Fruit fly (Drosophila melanogaster): ENCODE results near the gene Polr2D.

Gene Polr2D

DNA sequence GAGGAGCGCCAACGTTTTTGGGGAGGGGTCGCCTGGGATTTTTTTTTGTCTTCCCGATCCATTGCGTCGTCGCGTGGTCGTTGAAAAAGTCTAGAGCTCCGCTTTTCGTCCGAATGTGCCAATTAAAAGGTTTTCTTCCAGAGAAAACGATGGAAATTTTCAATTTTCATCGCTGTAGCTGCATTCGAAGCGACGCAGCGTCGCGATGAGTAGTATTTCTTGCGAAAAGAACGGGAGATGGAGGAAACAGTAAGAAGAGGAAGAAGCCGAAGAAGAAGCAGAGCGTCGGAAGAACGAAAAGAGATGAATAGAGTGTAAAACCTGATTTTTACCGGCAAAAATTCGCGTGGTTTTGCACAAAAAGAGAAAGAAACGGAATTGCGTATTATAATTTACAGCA is 12.3 kb downstream of the Polr2D start:
- TF ChIP-seq esn (GFP tag; optimal IDR thresholded peaks at IDR 0.05): no peak
- TF ChIP-seq eg (GFP tag; IDR thresholded peaks at IDR 0.05): 0 out of 3 replicates have a peak, but pooled peaks have one; percentile 5
- peak; percentile 15; the same call in 1 of the 3 replicates for TF ChIP-seq CG6163 (GFP tag; IDR thresholded peaks at IDR 0.05)
- TF ChIP-seq Eip78C (GFP tag): peak; percentile 2

DNA sequence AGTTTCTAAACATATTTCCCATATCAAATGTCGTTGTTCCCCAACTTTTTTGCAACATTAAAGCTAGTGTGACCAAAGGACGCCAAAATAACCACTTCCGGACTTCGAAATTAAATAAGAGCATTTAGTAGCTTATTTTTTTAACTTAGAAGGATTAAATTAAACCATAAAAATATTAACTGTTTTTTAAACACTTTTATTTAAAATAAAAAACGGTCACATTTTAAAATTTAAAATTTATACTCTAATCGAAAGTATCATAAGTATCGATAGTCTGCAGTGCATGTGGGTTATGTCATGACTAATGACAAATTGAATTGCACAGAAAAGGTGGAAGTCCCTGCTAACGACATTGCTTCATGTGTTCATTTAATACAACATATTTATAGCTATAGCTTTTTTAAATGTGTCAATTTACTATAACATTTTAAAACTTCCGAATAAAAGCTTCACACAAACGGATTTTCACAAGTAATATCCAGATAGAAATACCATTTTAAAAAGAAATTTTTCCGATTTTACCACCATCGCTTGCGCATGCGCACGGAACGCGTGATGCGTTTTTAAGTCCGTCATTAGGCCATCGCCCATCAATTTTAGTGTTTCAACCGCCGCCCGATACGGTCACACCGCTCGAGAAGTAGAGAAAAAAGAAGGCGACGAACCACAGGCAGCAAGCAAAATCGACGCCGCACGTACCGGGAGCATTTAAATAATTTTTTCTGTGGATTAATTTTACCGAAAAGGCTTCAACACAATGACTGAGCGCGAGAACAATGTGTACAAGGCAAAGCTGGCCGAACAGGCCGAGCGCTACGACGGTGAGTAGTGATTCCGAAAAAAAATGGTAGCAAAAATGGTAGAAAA is 13.0 kb downstream of the Polr2D start, which contains the start of the genes CG7156 and 14-3-3epsilon:
CG7156 (minus strand) TSS at position 71 of the 867 bp plus-strand sequence.
14-3-3epsilon (plus strand) TSS at position 443 of the 867 bp plus-strand sequence.
- TF ChIP-seq CG1621 (tag; optimal IDR thresholded peaks at IDR 0.05) (no peak), Sox15 (GFP tag; optimal IDR thresholded peaks at IDR 0.05) (no peak), CG7368 (GFP tag; optimal IDR thresholded peaks at IDR 0.05) (no peak), Hr39 (GFP tag; optimal IDR thresholded peaks at IDR 0.05) (no peak), CG34406 (GFP tag; optimal IDR thresholded peaks at IDR 0.05) (no peak), Met (GFP tag; optimal IDR thresholded peaks at IDR 0.05) (no peak), vri (GFP tag; optimal IDR thresholded peaks at IDR 0.05) (no peak), dsx (GFP tag; optimal IDR thresholded peaks at IDR 0.05; ENCODE audit: poor library complexity, severe bottlenecking) (no peak), dac (GFP tag; optimal IDR thresholded peaks at IDR 0.05) (no peak), CG11294 (GFP tag; IDR thresholded peaks at IDR 0.05) (no peak), CG11762 (GFP tag; optimal IDR thresholded peaks at IDR 0.05; ENCODE audit: insufficient read depth) (no peak), topi (GFP tag; optimal IDR thresholded peaks at IDR 0.05) (peak; percentile 20), CG6276 (GFP tag; optimal IDR thresholded peaks at IDR 0.05) (no peak), CG6163 (GFP tag; IDR thresholded peaks at IDR 0.05) (0 out of 3 replicates have a peak, but pooled peaks have one; percentile 31), lz (GFP tag; optimal IDR thresholded peaks at IDR 0.05) (peak; percentile 30), cyc (GFP tag; optimal IDR thresholded peaks at IDR 0.05) (peak; percentile 3), svp (GFP tag) (peak; percentile 48), salr (GFP tag; optimal IDR thresholded peaks at IDR 0.05) (no peak), fd85E (GFP tag; optimal IDR thresholded peaks at IDR 0.05) (no peak), CG6808 (GFP tag; optimal IDR thresholded peaks at IDR 0.05) (peak; percentile 44), Sox102F (GFP tag; optimal IDR thresholded peaks at IDR 0.05) (no peak), OdsH (GFP tag; optimal IDR thresholded peaks at IDR 0.05) (no peak), CG16779 (tag; optimal IDR thresholded peaks at IDR 0.05) (peak; percentile 25), Hr38 (GFP tag; optimal IDR thresholded peaks at IDR 0.05) (no peak), acj6 (GFP tag; optimal IDR thresholded peaks at IDR 0.05) (peak; percentile 6), Ets21C (GFP tag; optimal IDR thresholded peaks at IDR 0.05) (no peak), CG3919 (GFP tag; optimal IDR thresholded peaks at IDR 0.05) (peak; percentile 32), ss (GFP tag; optimal IDR thresholded peaks at IDR 0.05) (peak; percentile 42 to 52), fkh (GFP tag; optimal IDR thresholded peaks at IDR 0.05) (no peak), CG6854 (GFP tag; optimal IDR thresholded peaks at IDR 0.05) (peak; percentile 65), Lpt (GFP tag; optimal IDR thresholded peaks at IDR 0.05) (no peak), CG15336 (GFP tag; IDR thresholded peaks at IDR 0.05) (peak; percentile 16; the same call in 1 of the 2 replicates), eg (GFP tag; IDR thresholded peaks at IDR 0.05) (0 out of 3 replicates have a peak, but pooled peaks have one; percentile 49), fd59A (GFP tag; optimal IDR thresholded peaks at IDR 0.05) (no peak), Smox (GFP tag; optimal IDR thresholded peaks at IDR 0.05) (peak; percentile 28), CG31627 (GFP tag; optimal IDR thresholded peaks at IDR 0.05) (peak; percentile 0), Eip93F (GFP tag; optimal IDR thresholded peaks at IDR 0.05) (no peak), CG8632 (GFP tag; optimal IDR thresholded peaks at IDR 0.05) (peak; percentile 18), net (GFP tag; optimal IDR thresholded peaks at IDR 0.05) (no peak), Eip78C (GFP tag) (peak; percentile 77), Hr4 (GFP tag; optimal IDR thresholded peaks at IDR 0.05) (no peak), CG6792 (GFP tag; optimal IDR thresholded peaks at IDR 0.05) (peak; percentile 17), CG10669 (GFP tag; optimal IDR thresholded peaks at IDR 0.05) (no peak), spab (GFP tag; optimal IDR thresholded peaks at IDR 0.05) (no peak), CG3032 (tag; optimal IDR thresholded peaks at IDR 0.05) (no peak), Ets96B (tag; optimal IDR thresholded peaks at IDR 0.05) (no peak), esn (GFP tag; optimal IDR thresholded peaks at IDR 0.05) (peak; percentile 64)
